Worm (Caenorhabditis elegans) whole organism, L3 larva: ENCODE measurements around the gene F38B6.3.
A peak's percentile ranks its signal among the peaks of the same experiment; 100 is the strongest.

Experiments
- R02D3.7 ChIP-seq: fragments of 150-350 bp; optimal IDR thresholded peaks from 2 replicates; lab custom pipeline; 2014; ENCODE audit warnings: missing biosample characterization, missing genetic modification characterization
- aly-2 ChIP-seq: fragments of 150-350 bp; optimal IDR thresholded peaks from 2 replicates; lab custom pipeline; 2014; ENCODE audit warnings: missing biosample characterization, missing genetic modification characterization
- ama-1 ChIP-seq: fragments of 150-350 bp; optimal IDR thresholded peaks from 2 replicates; lab custom pipeline; 2018
- ceh-16 ChIP-seq: sonication (generic microtip); optimal IDR thresholded peaks from 2 replicates; lab custom pipeline; 2017; ENCODE audit warnings: missing biosample characterization, missing genetic modification characterization
- ceh-28 ChIP-seq: fragments of 150-350 bp; optimal IDR thresholded peaks from 2 replicates; lab custom pipeline; 2014; ENCODE audit warnings: missing biosample characterization, missing genetic modification reagents, missing genetic modification characterization
- ceh-82 ChIP-seq: fragments of 150-350 bp; optimal IDR thresholded peaks from 2 replicates; lab custom pipeline; 2014; ENCODE audit warnings: missing biosample characterization, missing genetic modification characterization
- ceh-9 ChIP-seq: sonication (generic microtip); optimal IDR thresholded peaks from 2 replicates; lab custom pipeline; 2018; ENCODE audit warnings: missing biosample characterization, missing genetic modification characterization
- daf-12 ChIP-seq: fragments of 150-350 bp; optimal IDR thresholded peaks from 2 replicates; lab custom pipeline; 2014; ENCODE audit warnings: missing biosample characterization, missing genetic modification reagents, missing genetic modification characterization
- egl-27 ChIP-seq: sonication (generic microtip); optimal IDR thresholded peaks from 4 replicates; lab custom pipeline; 2017; ENCODE audit warnings: missing biosample characterization, missing genetic modification reagents, missing genetic modification characterization
- egl-5 ChIP-seq: fragments of 150-350 bp; optimal IDR thresholded peaks from 2 replicates; lab custom pipeline; 2017; ENCODE audit warnings: missing biosample characterization, missing genetic modification reagents, missing genetic modification characterization, inconsistent platforms
- elt-3 ChIP-seq, 3 experiments: fragments of 150-350 bp in 1 of 3; sonication (generic microtip) in 2 of 3; optimal IDR thresholded peaks; 2 replicates in 2 of 3; 4 replicates in 1 of 3; lab custom pipeline; 2014 to 2017; ENCODE audit warnings: missing biosample characterization in 3 of 3, missing genetic modification characterization in 3 of 3
- eor-1 ChIP-seq, 2 experiments: fragments of 150-350 bp; optimal IDR thresholded peaks; 2 replicates each; lab custom pipeline; 2014 to 2018; ENCODE audit warnings: missing biosample characterization in 2 of 2, missing genetic modification characterization in 2 of 2
- fkh-10 ChIP-seq: sonication (generic microtip); optimal IDR thresholded peaks from 2 replicates; lab custom pipeline; 2017; ENCODE audit warnings: missing biosample characterization, missing genetic modification reagents, missing genetic modification characterization
- fkh-2 ChIP-seq: fragments of 150-350 bp; optimal IDR thresholded peaks from 2 replicates; lab custom pipeline; 2014; ENCODE audit warnings: missing biosample characterization, missing genetic modification reagents, missing genetic modification characterization
- fos-1 ChIP-seq: fragments of 150-350 bp; optimal IDR thresholded peaks from 2 replicates; lab custom pipeline; 2014; ENCODE audit warnings: missing biosample characterization, missing genetic modification characterization
- hmg-11 ChIP-seq: sonication (generic microtip); optimal IDR thresholded peaks from 2 replicates; lab custom pipeline; 2016; ENCODE audit warnings: missing genetic modification characterization, missing compliant biosample characterization
- lin-15B ChIP-seq: fragments of 150-350 bp; optimal IDR thresholded peaks from 2 replicates; lab custom pipeline; 2014; ENCODE audit warnings: missing biosample characterization, missing genetic modification characterization
- lin-39 ChIP-seq: fragments of 150-350 bp; optimal IDR thresholded peaks from 2 replicates; lab custom pipeline; 2018; ENCODE audit warnings: missing biosample characterization, missing genetic modification reagents, missing genetic modification characterization
- lsy-12 ChIP-seq: sonication (generic microtip); optimal IDR thresholded peaks from 2 replicates; lab custom pipeline; 2016; ENCODE audit warnings: mild to moderate bottlenecking, missing genetic modification characterization, missing compliant biosample characterization
- mdl-1 ChIP-seq: fragments of 150-350 bp; optimal IDR thresholded peaks from 2 replicates; lab custom pipeline; 2014; ENCODE audit warnings: missing biosample characterization, missing genetic modification characterization
- mml-1 ChIP-seq: fragments of 150-350 bp; sonication (generic microtip); optimal IDR thresholded peaks from 3 replicates; lab custom pipeline; 2014; ENCODE audit warnings: missing biosample characterization, missing genetic modification characterization
- nfya-1 ChIP-seq: sonication (generic microtip); optimal IDR thresholded peaks from 2 replicates; lab custom pipeline; 2017; ENCODE audit warnings: missing genetic modification characterization, mild to moderate bottlenecking, missing compliant biosample characterization, antibody characterized with exemption, moderate library complexity; ENCODE audit not compliant: insufficient read depth
- nhr-11 ChIP-seq: fragments of 150-350 bp; optimal IDR thresholded peaks from 2 replicates; lab custom pipeline; 2014; ENCODE audit warnings: missing biosample characterization, missing genetic modification characterization
- nhr-12 ChIP-seq: fragments of 150-350 bp; optimal IDR thresholded peaks from 2 replicates; lab custom pipeline; 2014; ENCODE audit warnings: missing biosample characterization, missing genetic modification characterization
- nhr-23 ChIP-seq: fragments of 150-350 bp; optimal IDR thresholded peaks from 2 replicates; lab custom pipeline; 2014; ENCODE audit warnings: missing biosample characterization, missing genetic modification reagents, missing genetic modification characterization
- nhr-237 ChIP-seq: fragments of 150-350 bp; optimal IDR thresholded peaks from 2 replicates; lab custom pipeline; 2014; ENCODE audit warnings: missing biosample characterization, missing genetic modification characterization
- nhr-25 ChIP-seq: sonication (generic microtip); optimal IDR thresholded peaks from 2 replicates; lab custom pipeline; 2017; ENCODE audit warnings: missing biosample characterization, missing genetic modification characterization
- nhr-28 ChIP-seq: fragments of 150-350 bp; optimal IDR thresholded peaks from 2 replicates; lab custom pipeline; 2014; ENCODE audit warnings: missing biosample characterization, missing genetic modification characterization
- nhr-43 ChIP-seq: sonication (generic microtip); optimal IDR thresholded peaks from 2 replicates; lab custom pipeline; 2016; ENCODE audit warnings: mild to moderate bottlenecking, missing genetic modification characterization, missing compliant biosample characterization; ENCODE audit not compliant: poor library complexity, severe bottlenecking
- nhr-77 ChIP-seq: fragments of 150-350 bp; optimal IDR thresholded peaks from 2 replicates; lab custom pipeline; 2014; ENCODE audit warnings: missing biosample characterization, missing genetic modification characterization
- pha-4 ChIP-seq: fragments of 150-350 bp; optimal IDR thresholded peaks from 2 replicates; lab custom pipeline; 2014; ENCODE audit warnings: missing biosample characterization, missing genetic modification reagents, missing genetic modification characterization
- pqm-1 ChIP-seq: fragments of 150-350 bp; optimal IDR thresholded peaks from 2 replicates; lab custom pipeline; 2017; ENCODE audit warnings: missing biosample characterization, missing genetic modification characterization, inconsistent platforms
- sea-2 ChIP-seq: fragments of 150-350 bp; sonication (generic microtip); optimal IDR thresholded peaks from 4 replicates; lab custom pipeline; 2014; ENCODE audit warnings: missing biosample characterization, missing genetic modification reagents, missing genetic modification characterization
- skn-1 ChIP-seq: fragments of 150-350 bp; optimal IDR thresholded peaks from 2 replicates; lab custom pipeline; 2014; ENCODE audit warnings: missing biosample characterization, missing genetic modification characterization
- snpc-4 ChIP-seq: fragments of 150-350 bp; optimal IDR thresholded peaks from 2 replicates; lab custom pipeline; 2014; ENCODE audit warnings: missing biosample characterization, missing genetic modification characterization
- tbx-2 ChIP-seq: sonication (generic microtip); optimal IDR thresholded peaks from 2 replicates; lab custom pipeline; 2016; ENCODE audit warnings: mild to moderate bottlenecking, missing genetic modification characterization, missing compliant biosample characterization
- unc-39 ChIP-seq: sonication (generic microtip); optimal IDR thresholded peaks from 4 replicates; lab custom pipeline; 2017; ENCODE audit warnings: missing biosample characterization, missing genetic modification characterization
- unc-62 ChIP-seq: fragments of 150-350 bp; sonication (generic microtip); optimal IDR thresholded peaks from 4 replicates; lab custom pipeline; 2014; ENCODE audit warnings: missing biosample characterization, missing genetic modification reagents, missing genetic modification characterization

Gene F38B6.3

ce11 chrX:6740282-6740982 is 47.0 kb downstream of the F38B6.3 start:
- TF ChIP-seq nfya-1 (tag; lab: Kevin White, UChicago) = peak; percentile 49
- TF ChIP-seq mdl-1 (tag; lab: Kevin White, UChicago) = peak; percentile 95
- peak; percentile 38 for TF ChIP-seq hmg-11 (tag; lab: Kevin White, UChicago)
- peak; percentile 19 for TF ChIP-seq unc-62 (GFP tag; lab: Kevin White, UChicago)
- peak; percentile 7 for TF ChIP-seq fkh-10 (GFP tag; lab: Kevin White, UChicago)
- TF ChIP-seq unc-39 = no peak
- peak; percentile 42 for TF ChIP-seq lin-39 (tag; lab: Kevin White, UChicago)
- no peak for TF ChIP-seq nhr-237 (tag; lab: Kevin White, UChicago)
- peak; percentile 0 for TF ChIP-seq pha-4 (tag; lab: Kevin White, UChicago)
- TF ChIP-seq ceh-9 (tag; lab: Kevin White, UChicago) = no peak

ce11 chrX:6740983-6741365 is 47.5 kb downstream of the F38B6.3 start:
- TF ChIP-seq pha-4 (tag; lab: Kevin White, UChicago) (peak; percentile 81), ceh-9 (tag; lab: Kevin White, UChicago) (no peak), mml-1 (tag; lab: Kevin White, UChicago) (peak; percentile 78), nhr-43 (tag; lab: Kevin White, UChicago) (peak; percentile 61), nhr-28 (no peak), unc-62 (GFP tag; lab: Kevin White, UChicago) (no peak), egl-5 (tag; lab: Kevin White, UChicago) (peak; percentile 22), nhr-11 (tag; lab: Kevin White, UChicago) (peak; percentile 76), nhr-23 (tag; lab: Kevin White, UChicago) (no peak), ceh-28 (tag; lab: Kevin White, UChicago) (peak; percentile 19), lin-15B (no peak)

DNA sequence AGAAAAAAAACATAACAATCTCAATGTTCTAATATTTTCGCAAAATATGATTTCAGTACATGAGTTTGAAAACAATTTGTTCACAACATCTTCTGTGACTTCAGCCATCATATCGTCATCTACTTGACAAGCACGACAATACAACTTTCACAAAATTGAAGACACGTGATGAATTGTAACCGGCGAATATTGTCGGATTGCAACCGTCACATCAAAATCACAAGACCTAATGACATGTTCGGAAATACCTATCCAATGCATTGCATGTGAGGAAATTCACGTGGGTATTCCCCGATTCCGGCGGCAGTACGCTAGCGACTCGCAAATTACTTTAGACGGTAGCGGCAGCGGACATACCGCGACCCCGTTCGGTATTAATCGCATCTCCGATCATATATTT is 48.1 kb downstream of the F38B6.3 start:
- no peak for TF ChIP-seq nhr-12 (tag; lab: Kevin White, UChicago)
- TF ChIP-seq mml-1 (tag; lab: Kevin White, UChicago) = peak; percentile 32
- no peak for TF ChIP-seq nhr-11 (tag; lab: Kevin White, UChicago)
- peak; percentile 57 for TF ChIP-seq ama-1 (lab: Kevin White, UChicago)
- peak; percentile 97 for TF ChIP-seq nhr-25 (tag; lab: Kevin White, UChicago)
- no peak for TF ChIP-seq fkh-2 (tag; lab: Kevin White, UChicago)
- TF ChIP-seq nhr-23 (tag; lab: Kevin White, UChicago) = peak; percentile 96
- peak; percentile 66 for TF ChIP-seq mdl-1 (tag; lab: Kevin White, UChicago)
- TF ChIP-seq egl-27 (tag; lab: Kevin White, UChicago) = no peak
- TF ChIP-seq nhr-77 (tag; lab: Kevin White, UChicago) = no peak
- TF ChIP-seq nhr-237 (tag; lab: Kevin White, UChicago) = no peak
- TF ChIP-seq nfya-1 (tag; lab: Kevin White, UChicago) = peak; percentile 47
- peak; percentile 95 for TF ChIP-seq nhr-43 (tag; lab: Kevin White, UChicago)
- peak; percentile 79 for TF ChIP-seq unc-62 (GFP tag; lab: Kevin White, UChicago)
- peak in 1 of 3 experiments; percentile 23 for TF ChIP-seq elt-3 (tag; optimal IDR thresholded peaks at IDR 0.05; lab: Kevin White, UChicago)

- TF ChIP-seq nhr-23 (tag; lab: Kevin White, UChicago) (peak; percentile 95), pha-4 (tag; lab: Kevin White, UChicago) (peak; percentile 94), nhr-77 (tag; lab: Kevin White, UChicago) (no peak), fkh-10 (GFP tag; lab: Kevin White, UChicago) (peak; percentile 20), daf-12 (tag; lab: Kevin White, UChicago) (no peak), ceh-9 (tag; lab: Kevin White, UChicago) (no peak), fos-1 (peak; percentile 27), R02D3.7 (peak; percentile 40), sea-2 (GFP tag; lab: Kevin White, UChicago) (peak; percentile 63), unc-62 (GFP tag; lab: Kevin White, UChicago) (peak; percentile 74), egl-5 (tag; lab: Kevin White, UChicago) (no peak), tbx-2 (peak; percentile 48), ceh-82 (no peak), nfya-1 (tag; lab: Kevin White, UChicago) (peak; percentile 96), mml-1 (tag; lab: Kevin White, UChicago) (peak; percentile 99), nhr-43 (tag; lab: Kevin White, UChicago) (peak; percentile 86), nhr-25 (tag; lab: Kevin White, UChicago) (peak; percentile 95), ama-1 (lab: Kevin White, UChicago) (peak; percentile 95), unc-39 (no peak), eor-1 (tag; optimal IDR thresholded peaks at IDR 0.05; lab: Kevin White, UChicago) (peak in 1 of 2 experiments; percentile 68), skn-1 (tag; lab: Kevin White, UChicago) (peak; percentile 40), hmg-11 (tag; lab: Kevin White, UChicago) (peak; percentile 74), lin-39 (tag; lab: Kevin White, UChicago) (peak; percentile 95), aly-2 (tag; lab: Kevin White, UChicago) (no peak), lsy-12 (tag; lab: Kevin White, UChicago) (peak; percentile 88), pqm-1 (tag; lab: Kevin White, UChicago) (peak; percentile 82), nhr-12 (tag; lab: Kevin White, UChicago) (no peak), nhr-28 (no peak), ceh-28 (tag; lab: Kevin White, UChicago) (peak; percentile 56), ceh-16 (tag; lab: Kevin White, UChicago) (no peak), egl-27 (tag; lab: Kevin White, UChicago) (peak; percentile 95), snpc-4 (tag; lab: Kevin White, UChicago) (peak; percentile 71)
These were observed 48.7 kb downstream of the F38B6.3 start, which contains the start of gene mdl-1 for ce11 chrX:6742011-6742683. Gene mdl-1 (plus strand): TSS chrX:6742351.
